Worm (Caenorhabditis elegans): ENCODE data around the gene ufl-1.
A peak's percentile ranks its signal among the peaks of the same experiment; 100 is the strongest.

DNA sequence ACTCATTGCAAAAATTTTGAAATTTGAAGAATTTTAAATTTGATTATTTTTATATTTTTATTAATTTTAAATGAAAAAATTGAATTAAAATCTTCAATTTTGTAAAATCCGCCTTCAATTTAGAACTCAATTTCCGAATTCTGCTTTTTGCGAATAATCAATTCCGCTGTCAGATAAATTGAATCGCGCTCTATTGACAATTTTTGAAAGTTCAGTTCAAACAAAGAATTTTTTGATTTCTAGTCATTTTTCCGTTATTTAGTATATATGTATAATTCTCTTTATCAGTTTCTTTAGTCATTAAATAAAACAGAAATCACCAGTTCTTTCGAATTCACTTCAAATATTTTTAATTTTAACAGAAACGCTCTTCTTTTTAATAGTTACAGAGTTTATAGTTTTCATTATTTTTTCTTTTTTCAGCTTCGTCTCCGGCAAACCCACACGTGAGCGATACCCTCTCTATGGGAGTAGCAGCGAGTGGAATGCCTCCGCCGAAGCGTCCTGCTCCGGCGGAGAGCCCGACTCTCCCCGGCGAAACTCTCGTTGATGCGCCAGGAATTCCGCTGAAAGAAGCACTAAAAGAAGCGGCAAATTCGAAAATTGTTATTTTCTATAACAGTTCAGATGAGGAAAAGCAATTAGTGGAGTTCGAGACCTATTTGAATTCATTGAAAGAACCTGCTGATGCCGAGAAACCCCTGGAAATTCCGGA lies 23.8 kb downstream of the ufl-1 start:
- TF ChIP-seq ceh-82 (tag; optimal IDR thresholded peaks at IDR 0.05) (no peak), snpc-4 (tag; optimal IDR thresholded peaks at IDR 0.05) (no peak), ztf-11 (tag; optimal IDR thresholded peaks at IDR 0.05) (no peak), ctbp-1 (GFP tag; IDR thresholded peaks at IDR 0.05) (no peak), nhr-28 (tag; optimal IDR thresholded peaks at IDR 0.05) (peak; percentile 12), dpl-1 (GFP tag; optimal IDR thresholded peaks at IDR 0.05) (peak; percentile 6), lsy-2 (tag; optimal IDR thresholded peaks at IDR 0.05) (no peak), mep-1 (tag; optimal IDR thresholded peaks at IDR 0.05) (no peak), nhr-237 (tag; optimal IDR thresholded peaks at IDR 0.05) (no peak), aly-2 (tag; optimal IDR thresholded peaks at IDR 0.05) (no peak), zfp-3 (GFP tag; conservative IDR thresholded peaks at IDR 0.05) (no peak)
